Worm (Caenorhabditis elegans) whole organism, young adult: ENCODE data around the gene rpl-28.
A peak's percentile ranks its signal among the peaks of the same experiment; 100 is the strongest.

Experiments
- B0261.1 ChIP-seq: sonication (generic microtip); optimal IDR thresholded peaks from 2 replicates; lab custom pipeline; 2016; ENCODE audit warnings: mild to moderate bottlenecking, missing genetic modification characterization, moderate library complexity, missing compliant biosample characterization
- C06A6.2 ChIP-seq: fragments of 200-800 bp; sonication (Bioruptor generic); conservative IDR thresholded peaks from 2 replicates; pipeline ENCODE4 v1.3.6; 2022; ENCODE audit warnings: missing genetic modification characterization, missing compliant biosample characterization
- F23B12.7 ChIP-seq: sonication (generic microtip); optimal IDR thresholded peaks from 2 replicates; lab custom pipeline; 2017; ENCODE audit warnings: missing genetic modification characterization, mild to moderate bottlenecking, missing compliant biosample characterization, antibody characterized with exemption, moderate library complexity; ENCODE audit not compliant: insufficient read depth
- F39B2.1 ChIP-seq: fragments of 200-800 bp; sonication (Bioruptor generic); IDR thresholded peaks from 2 replicates; pipeline ENCODE4 v1.3.6; 2022; ENCODE audit warnings: missing genetic modification reagents, missing genetic modification characterization, missing compliant biosample characterization
- F49E8.2 ChIP-seq: sonication (generic microtip); optimal IDR thresholded peaks from 3 replicates; lab custom pipeline; 2017; ENCODE audit warnings: missing genetic modification characterization, mild to moderate bottlenecking, missing compliant biosample characterization, antibody characterized with exemption, moderate library complexity; ENCODE audit not compliant: insufficient read depth
- F57A8.1 ChIP-seq: fragments of 200-800 bp; sonication (Bioruptor generic); optimal IDR thresholded peaks from 2 replicates; lab custom pipeline; 2018; ENCODE audit warnings: mild to moderate bottlenecking, missing genetic modification characterization, moderate library complexity, missing compliant biosample characterization
- Y79H2A.3 ChIP-seq: fragments of 200-800 bp; sonication (Bioruptor generic); conservative IDR thresholded peaks from 2 replicates; pipeline ENCODE4 v1.3.6; 2022; ENCODE audit warnings: missing genetic modification reagents, missing genetic modification characterization, missing compliant biosample characterization
- ZK185.1 ChIP-seq: sonication (generic microtip); optimal IDR thresholded peaks from 2 replicates; lab custom pipeline; 2016; ENCODE audit warnings: mild to moderate bottlenecking, missing genetic modification characterization, missing compliant biosample characterization; ENCODE audit not compliant: poor library complexity, severe bottlenecking
- ceh-27 ChIP-seq: fragments of 200-800 bp; sonication (Bioruptor generic); optimal IDR thresholded peaks from 2 replicates; lab custom pipeline; 2018; ENCODE audit warnings: mild to moderate bottlenecking, missing genetic modification characterization, moderate library complexity, missing compliant biosample characterization
- ceh-40 ChIP-seq: fragments of 200-800 bp; sonication (Bioruptor generic); IDR thresholded peaks from 2 replicates; pipeline ENCODE4 v1.3.6; 2022; ENCODE audit warnings: missing genetic modification characterization, missing compliant biosample characterization
- dpl-1 ChIP-seq: fragments of 150-350 bp; optimal IDR thresholded peaks from 2 replicates; lab custom pipeline; 2014; ENCODE audit warnings: missing biosample characterization, missing genetic modification reagents, missing genetic modification characterization
- hsf-1 ChIP-seq: fragments of 200-800 bp; sonication (Bioruptor generic); IDR thresholded peaks from 2 replicates; pipeline ENCODE4 v1.3.6; 2022; ENCODE audit warnings: missing genetic modification reagents, missing genetic modification characterization, missing compliant biosample characterization
- let-607 ChIP-seq, 2 experiments: fragments of 200-800 bp in 1 of 2; sonication (Bioruptor generic) in 1 of 2; sonication (generic microtip) in 1 of 2; optimal IDR thresholded peaks; 2 replicates each; lab custom pipeline; 2016 to 2018; ENCODE audit warnings: mild to moderate bottlenecking in 2 of 2, missing compliant biosample characterization in 2 of 2, missing genetic modification characterization in 2 of 2, moderate library complexity in 2 of 2, missing genotype in 1 of 2
- lin-35 ChIP-seq, 3 experiments: fragments of 150-350 bp in 2 of 3; sonication (generic microtip) in 1 of 3; optimal IDR thresholded peaks; 2 replicates each; lab custom pipeline; 2014 to 2018; ENCODE audit warnings: missing biosample characterization in 3 of 3, missing genetic modification characterization in 3 of 3, missing genetic modification reagents in 3 of 3
- mxl-1 ChIP-seq: sonication (generic microtip); optimal IDR thresholded peaks from 2 replicates; lab custom pipeline; 2016; ENCODE audit warnings: missing genetic modification characterization, missing compliant biosample characterization
- nhr-179 ChIP-seq: sonication (generic microtip); optimal IDR thresholded peaks from 2 replicates; lab custom pipeline; 2016; ENCODE audit warnings: mild to moderate bottlenecking, missing genetic modification characterization, missing compliant biosample characterization
- rpc-1 ChIP-seq, 2 experiments: fragments of 150-350 bp in 1 of 2; sonication (generic microtip) in 1 of 2; optimal IDR thresholded peaks; 2 replicates each; lab custom pipeline; 2014 to 2018; ENCODE audit warnings: missing biosample characterization in 1 of 2, missing genetic modification characterization in 1 of 2, missing genetic modification reagents in 1 of 2, missing genotype in 1 of 2
- snpc-1.3 ChIP-seq: sonication (generic microtip); optimal IDR thresholded peaks from 2 replicates; lab custom pipeline; 2017; ENCODE audit warnings: missing genetic modification characterization, mild to moderate bottlenecking, missing compliant biosample characterization, antibody characterized with exemption, moderate library complexity, missing genotype, missing genetic modification reagents; ENCODE audit not compliant: insufficient read depth
- snpc-4 ChIP-seq, 5 experiments: fragments of 150-350 bp in 1 of 5; sonication (generic microtip) in 4 of 5; optimal IDR thresholded peaks; 2 replicates each; lab custom pipeline; 2014 to 2018; ENCODE audit warnings: missing genetic modification characterization in 5 of 5, missing biosample characterization in 3 of 5, antibody characterized with exemption in 2 of 5, mild to moderate bottlenecking in 2 of 5, missing compliant biosample characterization in 2 of 5, missing genotype in 2 of 5, moderate library complexity in 2 of 5, missing genetic modification reagents in 1 of 5
- tbp1 ChIP-seq: fragments of 200-800 bp; sonication (Bioruptor generic); optimal IDR thresholded peaks from 2 replicates; lab custom pipeline; 2018; ENCODE audit warnings: mild to moderate bottlenecking, missing genetic modification characterization, missing compliant biosample characterization
- tlf-1 ChIP-seq: fragments of 200-800 bp; sonication (Bioruptor generic); optimal IDR thresholded peaks from 2 replicates; lab custom pipeline; 2018; ENCODE audit warnings: mild to moderate bottlenecking, missing genetic modification characterization, missing compliant biosample characterization
- ztf-18 ChIP-seq: sonication (generic microtip); optimal IDR thresholded peaks from 2 replicates; lab custom pipeline; 2016; ENCODE audit warnings: missing genotype, mild to moderate bottlenecking, missing genetic modification characterization, missing compliant biosample characterization

Gene rpl-28

ce11 chrV:12695155-12695554 is 32.8 kb downstream of the rpl-28 start, which contains the start of gene parn-1:
Gene parn-1 (minus strand): TSS chrV:12695255.
- TF ChIP-seq dpl-1 (GFP tag; lab: Kevin White, UChicago) = no peak

ce11 chrV:12683205-12683604 is 44.7 kb downstream of the rpl-28 start:
- TF ChIP-seq tlf-1 (GFP tag; lab: Kevin White, UChicago) (no peak), F23B12.7 (tag; lab: Kevin White, UChicago) (peak; percentile 51), F49E8.2 (no peak), mxl-1 (tag; lab: Kevin White, UChicago) (peak; percentile 29), tbp1 (peak; percentile 88), let-607 (tag; optimal IDR thresholded peaks at IDR 0.05; lab: Kevin White, UChicago) (no peak), rpc-1 (optimal IDR thresholded peaks at IDR 0.05; lab: Kevin White, UChicago) (peak; percentile 57), rpc-1 (tag; optimal IDR thresholded peaks at IDR 0.05; lab: Kevin White, UChicago) (peak; percentile 81), hsf-1 (GFP tag; lab: Robert Waterston, UW) (no peak), B0261.1 (peak; percentile 66), ZK185.1 (tag; lab: Kevin White, UChicago) (peak; percentile 18), F57A8.1 (GFP tag; lab: Kevin White, UChicago) (no peak), nhr-179 (tag; lab: Kevin White, UChicago) (peak; percentile 21), snpc-4 (GFP tag; optimal IDR thresholded peaks at IDR 0.05; lab: Kevin White, UChicago) (no peak), snpc-4 (tag; optimal IDR thresholded peaks at IDR 0.05; lab: Kevin White, UChicago) (peak in 1 of 4 experiments; percentile 19), ceh-40 (GFP tag; lab: Robert Waterston, UW) (0 out of 2 replicates have a peak, but pooled peaks have one; percentile 32), ztf-18 (tag; lab: Kevin White, UChicago) (peak; percentile 50), ceh-27 (GFP tag; lab: Kevin White, UChicago) (peak; percentile 1), snpc-1.3 (peak; percentile 40), C06A6.2 (GFP tag; lab: Robert Waterston, UW) (no peak)

ce11 chrV:12679807-12680206 is 48.1 kb downstream of the rpl-28 start, which contains the start of gene frpr-15:
Gene frpr-15 (plus strand): TSS chrV:12680107.
- TF ChIP-seq Y79H2A.3 (GFP tag; lab: Robert Waterston, UW) = no peak
- TF ChIP-seq ceh-27 (GFP tag; lab: Kevin White, UChicago) = no peak
- no peak for TF ChIP-seq F39B2.1

- TF ChIP-seq lin-35 (GFP tag; optimal IDR thresholded peaks at IDR 0.05; lab: Kevin White, UChicago) = no peak
Measured at ce11 chrV:12679292-12679691, 48.6 kb downstream of the rpl-28 start.
